Fruit fly (Drosophila melanogaster) whole organism, embryonic: Measurements from ENCODE around the gene Rpp14b.

ENCODE experiments used
- Atf6 ChIP-seq: fragments of 200-800 bp; sonication (Bioruptor generic); IDR thresholded peaks from 2 replicates; pipeline ENCODE4 v1.3.6; 2022; ENCODE audit warnings: missing biosample characterization, missing genetic modification characterization
- Awh ChIP-seq: fragments of 200-800 bp; sonication (Bioruptor generic); IDR thresholded peaks from 2 replicates; pipeline ENCODE4, ENCODE4 v1.3.6; 2022; ENCODE audit warnings: missing biosample characterization, missing genetic modification characterization
- CG10366 ChIP-seq: fragments of 200-800 bp; sonication (Bioruptor generic); IDR thresholded peaks from 2 replicates; pipeline ENCODE4 v1.3.6; 2022; ENCODE audit warnings: missing biosample characterization, missing genetic modification characterization
- CG11093 ChIP-seq: fragments of 200-800 bp; sonication (Bioruptor generic); IDR thresholded peaks from 3 replicates; pipeline ENCODE4 v1.3.6; 2022; ENCODE audit warnings: missing biosample characterization, missing genetic modification characterization
- CG11504 ChIP-seq: fragments of 200-800 bp; sonication (Bioruptor generic); optimal IDR thresholded peaks from 3 replicates; lab custom pipeline; 2019; ENCODE audit warnings: missing biosample characterization, mild to moderate bottlenecking, missing genetic modification characterization, moderate library complexity
- CG12391 ChIP-seq: fragments of 200-800 bp; sonication (Bioruptor generic); optimal IDR thresholded peaks from 3 replicates; lab custom pipeline; 2018; ENCODE audit warnings: missing biosample characterization, mild to moderate bottlenecking, missing genetic modification characterization, moderate library complexity
- CG14014 ChIP-seq: fragments of 200-800 bp; sonication (Bioruptor generic); IDR thresholded peaks from 2 replicates; pipeline ENCODE4 v1.3.6; 2022; ENCODE audit warnings: missing biosample characterization, missing genetic modification characterization
- CG14710 ChIP-seq: fragments of 200-800 bp; sonication (Bioruptor generic); optimal IDR thresholded peaks from 3 replicates; lab custom pipeline; 2019; ENCODE audit warnings: missing biosample characterization, mild to moderate bottlenecking, missing genetic modification characterization, moderate library complexity
- CG17361 ChIP-seq: fragments of 200-800 bp; sonication (Bioruptor generic); IDR thresholded peaks from 3 replicates; pipeline ENCODE4 v1.3.6; 2022; ENCODE audit warnings: missing biosample characterization, missing genetic modification characterization
- CG18262 ChIP-seq: fragments of 200-800 bp; optimal IDR thresholded peaks from 3 replicates; lab custom pipeline; 2019; ENCODE audit warnings: missing biosample characterization, mild to moderate bottlenecking, missing genetic modification characterization, moderate library complexity
- CG18599 ChIP-seq: fragments of 200-800 bp; sonication (Bioruptor generic); optimal IDR thresholded peaks from 3 replicates; lab custom pipeline; 2017; ENCODE audit warnings: missing biosample characterization, missing genetic modification characterization, mild to moderate bottlenecking, moderate library complexity, missing genetic modification reagents
- CG2120 ChIP-seq: fragments of 200-800 bp; sonication (Bioruptor generic); optimal IDR thresholded peaks from 3 replicates; lab custom pipeline; 2016; ENCODE audit warnings: missing biosample characterization, missing genetic modification characterization
- CG2712 ChIP-seq: fragments of 200-800 bp; optimal IDR thresholded peaks from 3 replicates; lab custom pipeline; 2019; ENCODE audit warnings: missing biosample characterization, mild to moderate bottlenecking, missing genetic modification characterization, moderate library complexity
- CG30403 ChIP-seq: fragments of 200-800 bp; sonication (Bioruptor generic); optimal IDR thresholded peaks from 3 replicates; lab custom pipeline; 2016; ENCODE audit warnings: missing biosample characterization, missing genetic modification characterization
- CG31441 ChIP-seq: fragments of 200-800 bp; sonication (Bioruptor generic); IDR thresholded peaks from 2 replicates; pipeline ENCODE4 v1.3.6; 2022; ENCODE audit warnings: missing biosample characterization, missing genetic modification characterization
- CG4730 ChIP-seq: fragments of 200-800 bp; sonication (Bioruptor generic); IDR thresholded peaks from 2 replicates; pipeline ENCODE4 v1.3.6; 2022; ENCODE audit warnings: missing biosample characterization, missing genetic modification characterization
- CG8924 ChIP-seq: fragments of 200-800 bp; optimal IDR thresholded peaks from 3 replicates; lab custom pipeline; 2019; ENCODE audit warnings: missing biosample characterization, mild to moderate bottlenecking, missing genetic modification characterization, moderate library complexity
- CG9817 ChIP-seq: fragments of 200-800 bp; sonication (Bioruptor generic); optimal IDR thresholded peaks from 2 replicates; lab custom pipeline; 2018; ENCODE audit warnings: missing biosample characterization, mild to moderate bottlenecking, missing genetic modification characterization, moderate library complexity
- CkIIα-i1 ChIP-seq: fragments of 200-800 bp; sonication (Bioruptor generic); IDR thresholded peaks from 2 replicates; pipeline ENCODE4 v1.3.6; 2022; ENCODE audit warnings: missing biosample characterization, missing genetic modification characterization
- D ChIP-seq, 2 experiments: fragments of 200-800 bp in 1 of 2; fragments of >200 bp in 1 of 2; sonication (Bioruptor generic) in 1 of 2; optimal IDR thresholded peaks; 2 replicates in 1 of 2; 3 replicates in 1 of 2; lab custom pipeline; 2017; ENCODE audit warnings: mild to moderate bottlenecking in 1 of 2, missing biosample characterization in 1 of 2, missing genetic modification characterization in 1 of 2, missing genetic modification reagents in 1 of 2
- Dek ChIP-seq: fragments of 200-800 bp; sonication (Bioruptor generic); optimal IDR thresholded peaks from 3 replicates; lab custom pipeline; 2019; ENCODE audit warnings: missing biosample characterization, mild to moderate bottlenecking, missing genetic modification characterization, moderate library complexity
- Dp ChIP-seq: fragments of 200-800 bp; sonication (Bioruptor generic); optimal IDR thresholded peaks from 2 replicates; lab custom pipeline; 2018; ENCODE audit warnings: missing biosample characterization, mild to moderate bottlenecking, missing genetic modification characterization, moderate library complexity
- HLH3B ChIP-seq: fragments of 200-800 bp; sonication (Bioruptor generic); IDR thresholded peaks from 2 replicates; pipeline ENCODE4 v1.3.6; 2022; ENCODE audit warnings: missing biosample characterization, missing genetic modification characterization
- Hey ChIP-seq: fragments of 200-800 bp; sonication (Bioruptor generic); optimal IDR thresholded peaks from 3 replicates; lab custom pipeline; 2018; ENCODE audit warnings: missing biosample characterization, mild to moderate bottlenecking, missing genetic modification characterization
- Oli ChIP-seq: fragments of 200-800 bp; sonication (Bioruptor generic); optimal IDR thresholded peaks from 2 replicates; lab custom pipeline; 2018; ENCODE audit warnings: missing biosample characterization, mild to moderate bottlenecking, missing genetic modification characterization, moderate library complexity
- Ptx1 ChIP-seq: fragments of 200-800 bp; sonication (Bioruptor generic); IDR thresholded peaks from 2 replicates; pipeline ENCODE4 v1.3.6; 2022; ENCODE audit warnings: missing biosample characterization, missing genetic modification characterization
- Rfx ChIP-seq: fragments of 200-800 bp; sonication (Bioruptor generic); IDR thresholded peaks from 2 replicates; pipeline ENCODE4 v1.3.6; 2022; ENCODE audit warnings: missing biosample characterization, missing genetic modification characterization
- Trl ChIP-seq, 3 experiments: fragments of >200 bp in 2 of 3; fragments of 200-800 bp in 1 of 3; sonication (Bioruptor generic) in 1 of 3; optimal IDR thresholded peaks; 2 replicates in 1 of 3; 3 replicates in 2 of 3; lab custom pipeline; 2016 to 2017; ENCODE audit warnings: missing biosample characterization in 1 of 3, missing genetic modification characterization in 1 of 3
- Xbp1 ChIP-seq: fragments of 200-800 bp; sonication (Bioruptor generic); optimal IDR thresholded peaks from 3 replicates; lab custom pipeline; 2016; ENCODE audit warnings: missing biosample characterization, mild to moderate bottlenecking, missing genetic modification characterization
- ara ChIP-seq: fragments of 200-800 bp; sonication (Bioruptor generic); IDR thresholded peaks from 2 replicates; pipeline ENCODE4 v1.3.6; 2022; ENCODE audit warnings: missing biosample characterization, missing genetic modification characterization
- bsh ChIP-seq, 2 experiments: fragments of 200-800 bp; sonication (Bioruptor generic); optimal IDR thresholded peaks; 2 replicates each; lab custom pipeline; 2017 to 2018; ENCODE audit warnings: mild to moderate bottlenecking in 2 of 2, missing biosample characterization in 2 of 2, missing genetic modification characterization in 2 of 2, moderate library complexity in 1 of 2
- croc ChIP-seq: fragments of 200-800 bp; sonication (Bioruptor generic); conservative IDR thresholded peaks from 3 replicates; pipeline ENCODE4 v1.3.6; 2022; ENCODE audit warnings: missing biosample characterization, missing genetic modification characterization
- cwo ChIP-seq: fragments of 200-800 bp; sonication (Bioruptor generic); optimal IDR thresholded peaks from 3 replicates; lab custom pipeline; 2017; ENCODE audit warnings: missing biosample characterization, missing genetic modification characterization, mild to moderate bottlenecking, moderate library complexity, missing genetic modification reagents
- dmrt99B ChIP-seq: fragments of 200-800 bp; sonication (Bioruptor generic); optimal IDR thresholded peaks from 2 replicates; lab custom pipeline; 2018; ENCODE audit warnings: missing biosample characterization, mild to moderate bottlenecking, missing genetic modification characterization, moderate library complexity
- dysf ChIP-seq: fragments of 200-800 bp; sonication (Bioruptor generic); IDR thresholded peaks from 3 replicates; pipeline ENCODE4 v1.3.6; 2022; ENCODE audit warnings: missing biosample characterization, missing genetic modification characterization
- fd96Cb ChIP-seq: fragments of 200-800 bp; sonication (Bioruptor generic); optimal IDR thresholded peaks from 2 replicates; lab custom pipeline; 2018; ENCODE audit warnings: missing biosample characterization, mild to moderate bottlenecking, missing genetic modification characterization, moderate library complexity
- grau ChIP-seq: fragments of 200-800 bp; optimal IDR thresholded peaks from 3 replicates; lab custom pipeline; 2019; ENCODE audit warnings: missing biosample characterization, mild to moderate bottlenecking, missing genetic modification characterization, moderate library complexity
- lmd ChIP-seq: fragments of 200-800 bp; sonication (Bioruptor generic); IDR thresholded peaks from 2 replicates; pipeline ENCODE4 v1.3.6; 2022; ENCODE audit warnings: missing biosample characterization, missing genetic modification characterization
- onecut ChIP-seq: fragments of 200-800 bp; sonication (Bioruptor generic); IDR thresholded peaks from 2 replicates; pipeline ENCODE4 v1.3.6; 2022; ENCODE audit warnings: missing biosample characterization, missing genetic modification characterization
- pan ChIP-seq, 4 experiments: fragments of >200 bp in 3 of 4; fragments of 200-800 bp in 1 of 4; sonication (Bioruptor generic) in 1 of 4; optimal IDR thresholded peaks in 3 of 4; IDR thresholded peaks in 1 of 4; 2 replicates each; pipeline versions ENCODE4 v1.3.6 to Lab custom; 2017 to 2022; ENCODE audit warnings: missing biosample characterization in 2 of 4, missing genetic modification characterization in 2 of 4, mixed read lengths in 1 of 4
- phol ChIP-seq: fragments of 200-800 bp; sonication (Bioruptor generic); optimal IDR thresholded peaks from 3 replicates; lab custom pipeline; 2018; ENCODE audit warnings: missing biosample characterization, mild to moderate bottlenecking, missing genetic modification characterization, moderate library complexity
- row ChIP-seq: fragments of 200-800 bp; sonication (Bioruptor generic); IDR thresholded peaks from 3 replicates; pipeline ENCODE4 v1.3.6; 2022; ENCODE audit warnings: missing biosample characterization, missing genetic modification characterization
- sc ChIP-seq, 3 experiments: fragments of >200 bp in 2 of 3; fragments of 200-800 bp in 1 of 3; sonication (Bioruptor generic) in 1 of 3; optimal IDR thresholded peaks; 2 replicates in 2 of 3; 3 replicates in 1 of 3; lab custom pipeline; 2017; ENCODE audit warnings: mild to moderate bottlenecking in 1 of 3, missing biosample characterization in 1 of 3, missing genetic modification characterization in 1 of 3, missing genetic modification reagents in 1 of 3
- tna ChIP-seq: fragments of 200-800 bp; sonication (Bioruptor generic); IDR thresholded peaks from 2 replicates; pipeline ENCODE4 v1.3.6; 2022; ENCODE audit warnings: missing biosample characterization, missing genetic modification characterization; ENCODE audit not compliant: partially characterized antibody
- ttk ChIP-seq: fragments of 200-800 bp; sonication (Bioruptor generic); IDR thresholded peaks from 2 replicates; pipeline ENCODE4 v2.1.2; 2022; ENCODE audit warnings: missing biosample characterization, missing genetic modification characterization
- unpg ChIP-seq: fragments of 200-800 bp; sonication (Bioruptor generic); optimal IDR thresholded peaks from 3 replicates; lab custom pipeline; 2018; ENCODE audit warnings: missing biosample characterization, mild to moderate bottlenecking, missing genetic modification characterization, moderate library complexity
- zfh1 ChIP-seq: fragments of 200-800 bp; sonication (Bioruptor generic); IDR thresholded peaks from 3 replicates; pipeline ENCODE4 v1.3.6; 2022; ENCODE audit warnings: missing biosample characterization, missing genetic modification characterization

The Rpp14b gene

DNA sequence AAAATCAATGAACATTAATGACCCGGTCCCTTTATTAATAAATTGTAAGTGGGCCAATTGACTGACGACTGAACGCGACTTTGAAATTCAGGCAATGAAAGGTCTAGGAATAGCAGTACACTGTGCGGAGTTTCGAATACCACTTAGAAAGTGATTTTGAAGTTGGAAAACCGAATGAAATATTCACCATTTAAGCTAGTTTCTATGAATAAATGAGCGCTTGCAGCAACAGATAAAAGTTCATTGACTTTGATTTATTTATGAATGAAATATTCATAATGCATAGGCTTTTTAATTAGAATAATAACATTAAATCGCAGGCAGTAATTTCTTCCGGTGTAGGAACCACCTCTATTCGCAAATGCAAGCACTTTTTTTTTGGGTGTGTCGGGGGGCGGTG, 34.7 kb upstream of the Rpp14b start (continued):
- TF ChIP-seq CG12391 (tag; lab: Kevin White, UChicago): peak; percentile 30
- peak; percentile 10 for TF ChIP-seq CG2120
- TF ChIP-seq ttk (GFP tag; lab: Robert Waterston, UW): no peak
- TF ChIP-seq Atf6 (GFP tag; lab: Robert Waterston, UW): peak; percentile 24; the same call in 1 of the 2 replicates
- TF ChIP-seq CG14710 (tag; lab: Kevin White, UChicago): peak; percentile 2
- TF ChIP-seq CG14014 (GFP tag; lab: Robert Waterston, UW): 0 out of 2 replicates have a peak, but pooled peaks have one; percentile 27
- TF ChIP-seq Xbp1 (GFP tag; lab: Kevin White, UChicago): peak; percentile 29
- no peak for TF ChIP-seq pan (optimal IDR thresholded peaks at IDR 0.05; lab: Kevin White, UChicago)
- peak in 1 of 2 experiments; percentile 29 for TF ChIP-seq pan (GFP tag; optimal IDR thresholded peaks at IDR 0.05 in 1 of 2, IDR thresholded peaks at IDR 0.05 in 1 of 2)
- no peak for TF ChIP-seq Dp (GFP tag; lab: Kevin White, UChicago)
- no peak for TF ChIP-seq tna
- TF ChIP-seq CG11093 (GFP tag; lab: Robert Waterston, UW): no peak
- no peak for TF ChIP-seq CkIIα-i1
- peak; percentile 24; the same call in 1 of the 2 replicates for TF ChIP-seq CG31441 (GFP tag; lab: Robert Waterston, UW)
- no peak for TF ChIP-seq sc (optimal IDR thresholded peaks at IDR 0.05; lab: Kevin White, UChicago)
- no peak for TF ChIP-seq sc (GFP tag; optimal IDR thresholded peaks at IDR 0.05; lab: Kevin White, UChicago)
- TF ChIP-seq CG18262: peak; percentile 32
- peak; percentile 30; the same call in 1 of the 2 replicates for TF ChIP-seq lmd (GFP tag; lab: Robert Waterston, UW)
- TF ChIP-seq fd96Cb (tag; lab: Kevin White, UChicago): peak; percentile 43
- peak; percentile 30 for TF ChIP-seq CG2712 (tag; lab: Kevin White, UChicago)
- no peak for TF ChIP-seq onecut
- 0 out of 2 replicates have a peak, but pooled peaks have one; percentile 31 for TF ChIP-seq Ptx1 (GFP tag; lab: Robert Waterston, UW)
- TF ChIP-seq bsh (GFP tag; optimal IDR thresholded peaks at IDR 0.05; lab: Kevin White, UChicago): peak in 1 of 2 experiments; percentile 29
- 0 out of 2 replicates have a peak, but pooled peaks have one; percentile 27 for TF ChIP-seq CG4730 (GFP tag; lab: Robert Waterston, UW)
- peak; percentile 44 for TF ChIP-seq CG30403 (GFP tag; lab: Kevin White, UChicago)
- TF ChIP-seq croc (GFP tag; lab: Robert Waterston, UW): no peak
- no peak for TF ChIP-seq Trl (optimal IDR thresholded peaks at IDR 0.05; lab: Kevin White, UChicago)
- TF ChIP-seq Trl (GFP tag; optimal IDR thresholded peaks at IDR 0.05; lab: Kevin White, UChicago): no peak
- peak; percentile 33 for TF ChIP-seq Oli (tag; lab: Kevin White, UChicago)
- TF ChIP-seq cwo (GFP tag; lab: Kevin White, UChicago): peak; percentile 8
- peak; percentile 8 for TF ChIP-seq CG8924 (tag; lab: Kevin White, UChicago)
- TF ChIP-seq Rfx: peak; percentile 47
- 0 out of 2 replicates have a peak, but pooled peaks have one; percentile 46 for TF ChIP-seq Awh
- peak; percentile 33 for TF ChIP-seq unpg (GFP tag; lab: Kevin White, UChicago)
- peak; percentile 23 for TF ChIP-seq grau
- peak; percentile 45 for TF ChIP-seq CG18599 (GFP tag; lab: Kevin White, UChicago)
- no peak for TF ChIP-seq Hey
- peak; percentile 58 for TF ChIP-seq row (GFP tag; lab: Robert Waterston, UW)
- peak; percentile 16; the same call in 1 of the 2 replicates for TF ChIP-seq CG10366 (GFP tag; lab: Robert Waterston, UW)
- peak; percentile 43 for TF ChIP-seq dmrt99B
- TF ChIP-seq CG11504 (tag; lab: Kevin White, UChicago): peak; percentile 53
- 0 out of 2 replicates have a peak, but pooled peaks have one; percentile 8 for TF ChIP-seq HLH3B (GFP tag; lab: Robert Waterston, UW)
- peak; percentile 59; the same call in 1 of the 3 replicates for TF ChIP-seq dysf (GFP tag; lab: Robert Waterston, UW)
- TF ChIP-seq phol (tag; lab: Kevin White, UChicago): peak; percentile 30
- 0 out of 3 replicates have a peak, but pooled peaks have one; percentile 46 for TF ChIP-seq zfh1
- peak; percentile 39; the same call in 1 of the 2 replicates for TF ChIP-seq ara
- TF ChIP-seq CG17361 (GFP tag; lab: Robert Waterston, UW): 0 out of 3 replicates have a peak, but pooled peaks have one; percentile 16
- peak; percentile 17 for TF ChIP-seq CG9817 (tag; lab: Kevin White, UChicago)
- peak; percentile 8 for TF ChIP-seq Dek (tag; lab: Kevin White, UChicago)
- no peak for TF ChIP-seq D (optimal IDR thresholded peaks at IDR 0.05; lab: Kevin White, UChicago)
- TF ChIP-seq D (GFP tag; optimal IDR thresholded peaks at IDR 0.05; lab: Kevin White, UChicago): peak; percentile 17
